Fruit fly (Drosophila melanogaster) whole organism, wandering third instar larva: ENCODE data around the gene Pex10.

Source experiments
- Abd-B ChIP-seq: fragments of >200 bp; optimal IDR thresholded peaks from 2 replicates; lab custom pipeline; 2017; ENCODE audit warnings: missing biosample characterization, missing genetic modification characterization
- CG32264 ChIP-seq: fragments of 200-800 bp; sonication (Bioruptor generic); optimal IDR thresholded peaks from 2 replicates; lab custom pipeline; 2016; ENCODE audit warnings: missing biosample characterization, missing genetic modification characterization
- CG9705 ChIP-seq: fragments of 200-800 bp; sonication (Bioruptor generic); optimal IDR thresholded peaks from 2 replicates; lab custom pipeline; 2018; ENCODE audit warnings: missing biosample characterization, mild to moderate bottlenecking, missing genetic modification characterization
- CrebA ChIP-seq: fragments of 200-800 bp; sonication (Bioruptor generic); optimal IDR thresholded peaks from 2 replicates; lab custom pipeline; 2016; ENCODE audit warnings: missing biosample characterization, mild to moderate bottlenecking, missing genetic modification characterization, borderline replicate concordance
- Dfd ChIP-seq: fragments of >200 bp; optimal IDR thresholded peaks from 2 replicates; lab custom pipeline; 2017; ENCODE audit warnings: missing biosample characterization, missing genetic modification characterization
- Dif ChIP-seq: fragments of 200-275, 200-300 bp; sonication (Bioruptor generic); optimal IDR thresholded peaks from 2 replicates; lab custom pipeline; 2018; ENCODE audit warnings: missing biosample characterization, missing genetic modification characterization; ENCODE audit not compliant: partially characterized antibody
- GATAd ChIP-seq: sonication (Bioruptor generic); optimal IDR thresholded peaks from 2 replicates; lab custom pipeline; 2016; ENCODE audit warnings: missing biosample characterization, missing genetic modification characterization
- HLH106 ChIP-seq: fragments of 200-800 bp; optimal IDR thresholded peaks from 3 replicates; lab custom pipeline; 2019; ENCODE audit warnings: missing biosample characterization, mild to moderate bottlenecking, missing genetic modification characterization, moderate library complexity
- Hnf4 ChIP-seq: fragments of 200-800 bp; sonication (Bioruptor generic); optimal IDR thresholded peaks from 2 replicates; lab custom pipeline; 2016; ENCODE audit warnings: missing biosample characterization, mild to moderate bottlenecking, missing genetic modification characterization
- Hr78 ChIP-seq: fragments of >200 bp; optimal IDR thresholded peaks from 2 replicates; lab custom pipeline; 2017; ENCODE audit warnings: missing biosample characterization, missing genetic modification characterization
- Hr83 ChIP-seq: fragments of 200-300 bp; sonication (Bioruptor generic); optimal IDR thresholded peaks from 2 replicates; lab custom pipeline; 2016; ENCODE audit warnings: missing biosample characterization, mild to moderate bottlenecking, missing genetic modification characterization, moderate library complexity; ENCODE audit not compliant: poor library complexity, severe bottlenecking
- Jra ChIP-seq: sonication (Bioruptor generic); optimal IDR thresholded peaks from 2 replicates; lab custom pipeline; 2016; ENCODE audit warnings: missing biosample characterization, missing genetic modification characterization
- Mio ChIP-seq: sonication (Bioruptor generic); optimal IDR thresholded peaks from 2 replicates; lab custom pipeline; 2016; ENCODE audit warnings: missing biosample characterization, missing genetic modification characterization
- Myc ChIP-seq: fragments of >200 bp; optimal IDR thresholded peaks from 2 replicates; lab custom pipeline; 2017
- N ChIP-seq: fragments of >200 bp; optimal IDR thresholded peaks from 2 replicates; lab custom pipeline; 2018; ENCODE audit warnings: missing biosample characterization, missing external identifiers, missing genetic modification characterization
- OdsH ChIP-seq: fragments of 200-800 bp; sonication (Bioruptor generic); optimal IDR thresholded peaks from 2 replicates; lab custom pipeline; 2016; ENCODE audit warnings: missing biosample characterization, mild to moderate bottlenecking, missing genetic modification characterization
- Rel ChIP-seq, 2 experiments: fragments of 200-800 bp; sonication (Bioruptor generic) in 1 of 2; optimal IDR thresholded peaks; 2 replicates in 1 of 2; 3 replicates in 1 of 2; lab custom pipeline; 2016 to 2019; ENCODE audit warnings: mild to moderate bottlenecking in 2 of 2, missing biosample characterization in 2 of 2, missing genetic modification characterization in 2 of 2, moderate library complexity in 1 of 2
- Sp1 ChIP-seq: fragments of 200-800 bp; sonication (Bioruptor generic); optimal IDR thresholded peaks from 3 replicates; lab custom pipeline; 2019; ENCODE audit warnings: missing biosample characterization, mild to moderate bottlenecking, missing genetic modification characterization, moderate library complexity
- Vsx2 ChIP-seq: fragments of 200-300, 225-300 bp; sonication (Bioruptor generic); optimal IDR thresholded peaks from 2 replicates; lab custom pipeline; 2018; ENCODE audit warnings: missing biosample characterization, missing genetic modification characterization; ENCODE audit not compliant: partially characterized antibody
- br ChIP-seq: fragments of 200-800 bp; sonication (Bioruptor generic); optimal IDR thresholded peaks from 2 replicates; lab custom pipeline; 2016; ENCODE audit warnings: missing biosample characterization, missing genetic modification characterization
- brk ChIP-seq: fragments of 200-800 bp; sonication (Bioruptor generic); optimal IDR thresholded peaks from 2 replicates; lab custom pipeline; 2016; ENCODE audit warnings: missing biosample characterization, mild to moderate bottlenecking, missing genetic modification characterization
- dl ChIP-seq, 2 experiments: fragments of 175-275, 200-275 bp in 1 of 2; fragments of 200-275 bp in 1 of 2; sonication (Bioruptor generic); optimal IDR thresholded peaks; lab custom pipeline; 2018; ENCODE audit warnings: mild to moderate bottlenecking in 2 of 2, missing biosample characterization in 2 of 2, missing genetic modification characterization in 2 of 2, moderate library complexity in 2 of 2; ENCODE audit not compliant: partially characterized antibody in 2 of 2, insufficient read depth in 1 of 2
- dmrt93B ChIP-seq: fragments of 200-800 bp; sonication (Bioruptor generic); optimal IDR thresholded peaks from 2 replicates; lab custom pipeline; 2018; ENCODE audit warnings: missing biosample characterization, mild to moderate bottlenecking, missing genetic modification characterization
- dsf ChIP-seq: sonication (Bioruptor generic); optimal IDR thresholded peaks from 2 replicates; lab custom pipeline; 2016; ENCODE audit warnings: missing biosample characterization, missing genetic modification characterization, borderline replicate concordance
- ey ChIP-seq: fragments of 200-800 bp; sonication (Bioruptor generic); optimal IDR thresholded peaks from 2 replicates; lab custom pipeline; 2016; ENCODE audit warnings: missing biosample characterization, missing genetic modification characterization
- foxo ChIP-seq, 2 experiments: fragments of 200-800 bp; sonication (Bioruptor generic); optimal IDR thresholded peaks; 2 replicates in 1 of 2; 3 replicates in 1 of 2; lab custom pipeline; 2016 to 2017; ENCODE audit warnings: missing biosample characterization in 2 of 2, missing genetic modification characterization in 2 of 2
- fru ChIP-seq: fragments of 200-800 bp; sonication (Bioruptor generic); optimal IDR thresholded peaks from 3 replicates; lab custom pipeline; 2016; ENCODE audit warnings: missing biosample characterization, mild to moderate bottlenecking, missing genetic modification characterization
- h ChIP-seq: fragments of 200-800 bp; sonication (Bioruptor generic); optimal IDR thresholded peaks from 3 replicates; lab custom pipeline; 2016; ENCODE audit warnings: missing biosample characterization, mild to moderate bottlenecking, missing genetic modification characterization
- jim ChIP-seq: fragments of 175-275, 200-325 bp; sonication (Bioruptor generic); optimal IDR thresholded peaks from 2 replicates; lab custom pipeline; 2016; ENCODE audit warnings: missing biosample characterization, mild to moderate bottlenecking, missing genetic modification characterization
- lola ChIP-seq: fragments of >200 bp; optimal IDR thresholded peaks from 2 replicates; lab custom pipeline; 2017; ENCODE audit warnings: missing biosample characterization, missing genetic modification characterization
- pan ChIP-seq: fragments of >200 bp; optimal IDR thresholded peaks from 2 replicates; lab custom pipeline; 2017
- psq ChIP-seq: fragments of 200-800 bp; sonication (Bioruptor generic); optimal IDR thresholded peaks from 3 replicates; lab custom pipeline; 2017; ENCODE audit warnings: missing biosample characterization, mild to moderate bottlenecking, missing genetic modification characterization, moderate library complexity
- rgr ChIP-seq: fragments of 200-800 bp; sonication (Bioruptor generic); optimal IDR thresholded peaks from 3 replicates; lab custom pipeline; 2016; ENCODE audit warnings: missing biosample characterization, mild to moderate bottlenecking, missing genetic modification characterization
- sage ChIP-seq: fragments of 200-800 bp; sonication (Bioruptor generic); optimal IDR thresholded peaks from 2 replicates; lab custom pipeline; 2016; ENCODE audit warnings: missing biosample characterization, mild to moderate bottlenecking, missing genetic modification characterization
- sv ChIP-seq: fragments of 200-800 bp; sonication (Bioruptor generic); optimal IDR thresholded peaks from 3 replicates; lab custom pipeline; 2016; ENCODE audit warnings: missing biosample characterization, missing genetic modification characterization
- tai ChIP-seq: sonication (Bioruptor generic); optimal IDR thresholded peaks from 2 replicates; lab custom pipeline; 2016; ENCODE audit warnings: missing biosample characterization, missing genetic modification characterization
- usp ChIP-seq: fragments of >200 bp; optimal IDR thresholded peaks from 2 replicates; lab custom pipeline; 2017; ENCODE audit warnings: missing biosample characterization, missing genetic modification characterization
- woc ChIP-seq: sonication (Bioruptor generic); optimal IDR thresholded peaks from 2 replicates; lab custom pipeline; 2016; ENCODE audit warnings: missing biosample characterization, mild to moderate bottlenecking, missing genetic modification characterization

The Pex10 gene

DNA sequence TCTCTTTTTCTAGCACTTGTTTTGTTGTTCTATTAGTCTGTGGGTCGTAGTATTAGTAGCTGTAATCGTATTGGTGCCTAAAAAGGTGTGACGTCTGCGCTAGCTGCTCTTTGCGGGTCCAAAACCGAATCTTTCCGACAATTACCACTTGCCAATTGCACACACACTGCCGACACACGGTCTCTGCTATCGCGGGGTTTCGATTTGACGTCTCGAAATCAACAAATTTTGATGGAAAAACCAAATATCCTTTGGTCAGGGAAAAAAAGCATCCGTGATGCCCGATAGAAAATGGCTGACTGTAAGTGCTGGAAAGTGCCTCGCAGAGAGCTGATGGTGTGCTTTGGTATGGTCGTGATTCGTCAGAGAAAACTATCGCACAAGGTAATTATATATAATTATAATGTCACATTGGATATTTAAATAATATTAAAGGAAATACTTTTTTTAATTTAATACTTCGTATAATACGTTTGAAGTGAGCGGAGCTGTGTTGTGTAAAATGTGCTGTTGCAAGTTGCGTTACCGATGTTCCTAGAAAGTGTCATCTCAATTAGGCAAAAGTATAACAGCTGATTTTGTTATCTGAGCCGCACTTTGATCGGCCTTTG lies at the start of gene Pex10, which contains the start of gene CG12099:
Gene Pex10, plus strand, starts transcription at position 51 of the 611 bp plus-strand sequence.
Gene CG12099, minus strand, starts transcription at position 307 of the 611 bp plus-strand sequence.
- TF ChIP-seq brk (GFP tag; lab: Kevin White, UChicago) (no peak), ey (GFP tag; lab: Kevin White, UChicago) (peak; percentile 80), Hnf4 (peak; percentile 90), Rel (GFP tag; optimal IDR thresholded peaks at IDR 0.05; lab: Kevin White, UChicago) (peak; percentile 61), Rel (tag; optimal IDR thresholded peaks at IDR 0.05; lab: Kevin White, UChicago) (peak; percentile 66), GATAd (GFP tag; lab: Kevin White, UChicago) (peak; percentile 61), woc (GFP tag; lab: Kevin White, UChicago) (peak; percentile 67), pan (no peak), rgr (GFP tag; lab: Kevin White, UChicago) (peak; percentile 90), Abd-B (GFP tag; lab: Kevin White, UChicago) (no peak), dsf (GFP tag; lab: Kevin White, UChicago) (no peak), lola (GFP tag; lab: Kevin White, UChicago) (no peak), sv (GFP tag; lab: Kevin White, UChicago) (peak; percentile 92), foxo (GFP tag; optimal IDR thresholded peaks at IDR 0.05; lab: Kevin White, UChicago) (peak in 1 of 2 experiments; percentile 93), usp (GFP tag; lab: Kevin White, UChicago) (no peak), Mio (GFP tag; lab: Kevin White, UChicago) (no peak), CG32264 (GFP tag; lab: Kevin White, UChicago) (peak; percentile 9), dl (GFP tag; optimal IDR thresholded peaks at IDR 0.05; lab: Kevin White, UChicago; ENCODE audit: insufficient read depth in 1 of 2, partially characterized antibody in 2 of 2) (no peak), dmrt93B (peak; percentile 84), Dif (GFP tag; lab: Kevin White, UChicago) (no peak), jim (GFP tag; lab: Kevin White, UChicago) (no peak), psq (peak; percentile 84), Sp1 (GFP tag; lab: Kevin White, UChicago) (peak; percentile 87), br (GFP tag; lab: Kevin White, UChicago) (peak; percentile 78), CrebA (GFP tag; lab: Kevin White, UChicago) (no peak), Myc (no peak), h (GFP tag; lab: Kevin White, UChicago) (peak; percentile 90), Vsx2 (GFP tag; lab: Kevin White, UChicago) (no peak), Dfd (GFP tag; lab: Kevin White, UChicago) (no peak), OdsH (GFP tag; lab: Kevin White, UChicago) (peak; percentile 88), N (GFP tag; lab: Kevin White, UChicago) (no peak), Jra (GFP tag; lab: Kevin White, UChicago) (no peak), fru (peak; percentile 80), tai (no peak), CG9705 (GFP tag; lab: Kevin White, UChicago) (peak; percentile 89), Hr78 (GFP tag; lab: Kevin White, UChicago) (no peak), Hr83 (GFP tag; lab: Kevin White, UChicago) (peak; percentile 31), sage (GFP tag; lab: Kevin White, UChicago) (no peak), HLH106 (tag; lab: Kevin White, UChicago) (peak; percentile 92)

DNA sequence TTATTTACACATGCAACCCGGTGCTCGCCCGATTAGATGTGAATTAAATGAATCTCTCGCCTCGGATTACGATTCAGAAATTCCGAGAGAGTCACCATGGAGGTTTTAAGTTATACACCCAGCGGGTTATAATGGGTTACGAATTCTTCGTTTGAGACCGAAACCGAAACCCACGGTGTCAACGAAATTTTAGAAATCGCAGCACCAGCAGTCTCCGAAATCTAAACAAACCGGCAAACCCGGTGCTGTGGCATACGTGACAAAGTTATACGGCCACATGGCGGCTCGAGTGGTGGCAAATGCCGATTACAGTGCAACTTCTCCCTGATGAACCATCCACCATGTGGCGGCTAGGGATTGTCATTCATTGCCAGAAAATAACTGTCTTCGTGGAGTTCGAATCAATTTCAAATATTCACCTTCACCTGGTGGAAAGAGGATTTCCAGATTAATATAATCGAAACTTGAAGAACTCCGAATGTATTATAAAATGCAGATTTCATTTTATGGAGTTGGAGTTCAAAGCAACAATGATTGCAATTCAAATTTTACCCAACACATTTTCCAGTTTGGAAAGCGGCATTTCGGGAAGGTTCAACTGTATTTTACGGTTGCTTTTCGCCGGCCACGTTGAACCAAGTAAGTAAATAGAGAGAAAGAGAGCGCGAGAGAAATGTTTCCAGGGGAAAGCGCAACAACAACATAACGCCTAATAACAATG lies 42.0 kb upstream of the Pex10 start:
- TF ChIP-seq lola (GFP tag; lab: Kevin White, UChicago) (no peak), Vsx2 (GFP tag; lab: Kevin White, UChicago) (no peak), Dif (GFP tag; lab: Kevin White, UChicago) (no peak), sage (GFP tag; lab: Kevin White, UChicago) (no peak), HLH106 (tag; lab: Kevin White, UChicago) (peak; percentile 66), Myc (no peak), Sp1 (GFP tag; lab: Kevin White, UChicago) (peak; percentile 56), foxo (GFP tag; optimal IDR thresholded peaks at IDR 0.05; lab: Kevin White, UChicago) (peak in 1 of 2 experiments; percentile 75), dl (GFP tag; optimal IDR thresholded peaks at IDR 0.05; lab: Kevin White, UChicago; ENCODE audit: insufficient read depth in 1 of 2, partially characterized antibody in 2 of 2) (no peak), N (GFP tag; lab: Kevin White, UChicago) (no peak), dmrt93B (peak; percentile 55), psq (peak; percentile 52), Dfd (GFP tag; lab: Kevin White, UChicago) (no peak), br (GFP tag; lab: Kevin White, UChicago) (peak; percentile 46), woc (GFP tag; lab: Kevin White, UChicago) (peak; percentile 37), Mio (GFP tag; lab: Kevin White, UChicago) (no peak), dsf (GFP tag; lab: Kevin White, UChicago) (no peak), ey (GFP tag; lab: Kevin White, UChicago) (peak; percentile 78), jim (GFP tag; lab: Kevin White, UChicago) (no peak), Jra (GFP tag; lab: Kevin White, UChicago) (no peak), sv (GFP tag; lab: Kevin White, UChicago) (peak; percentile 35), CG9705 (GFP tag; lab: Kevin White, UChicago) (peak; percentile 5), OdsH (GFP tag; lab: Kevin White, UChicago) (peak; percentile 70), CrebA (GFP tag; lab: Kevin White, UChicago) (no peak), Hnf4 (peak; percentile 50), rgr (GFP tag; lab: Kevin White, UChicago) (peak; percentile 71), fru (peak; percentile 72), brk (GFP tag; lab: Kevin White, UChicago) (no peak)
